Worm (Caenorhabditis elegans) whole organism, L3 larva: ENCODE data around the gene lap-1.

Experiments
- R02D3.7 ChIP-seq: fragments of 150-350 bp; optimal IDR thresholded peaks from 2 replicates; lab custom pipeline; 2014; ENCODE audit warnings: missing biosample characterization, missing genetic modification characterization
- ZK546.5 ChIP-seq: sonication (generic microtip); optimal IDR thresholded peaks from 2 replicates; lab custom pipeline; 2017; ENCODE audit warnings: missing biosample characterization, missing genetic modification characterization
- aly-2 ChIP-seq: fragments of 150-350 bp; optimal IDR thresholded peaks from 2 replicates; lab custom pipeline; 2014; ENCODE audit warnings: missing biosample characterization, missing genetic modification characterization
- ama-1 ChIP-seq: fragments of 150-350 bp; optimal IDR thresholded peaks from 2 replicates; lab custom pipeline; 2018
- ceh-16 ChIP-seq: sonication (generic microtip); optimal IDR thresholded peaks from 2 replicates; lab custom pipeline; 2017; ENCODE audit warnings: missing biosample characterization, missing genetic modification characterization
- ceh-28 ChIP-seq: fragments of 150-350 bp; optimal IDR thresholded peaks from 2 replicates; lab custom pipeline; 2014; ENCODE audit warnings: missing biosample characterization, missing genetic modification reagents, missing genetic modification characterization
- ceh-82 ChIP-seq: fragments of 150-350 bp; optimal IDR thresholded peaks from 2 replicates; lab custom pipeline; 2014; ENCODE audit warnings: missing biosample characterization, missing genetic modification characterization
- elt-1 ChIP-seq: fragments of 150-350 bp; optimal IDR thresholded peaks from 2 replicates; lab custom pipeline; 2014; ENCODE audit warnings: missing biosample characterization, missing genetic modification characterization
- elt-2 ChIP-seq: sonication (generic microtip); optimal IDR thresholded peaks from 2 replicates; lab custom pipeline; 2016; ENCODE audit warnings: missing genetic modification reagents, mild to moderate bottlenecking, missing genetic modification characterization, missing compliant biosample characterization
- elt-3 ChIP-seq, 3 experiments: fragments of 150-350 bp in 1 of 3; sonication (generic microtip) in 2 of 3; optimal IDR thresholded peaks; 2 replicates in 2 of 3; 4 replicates in 1 of 3; lab custom pipeline; 2014 to 2017; ENCODE audit warnings: missing biosample characterization in 3 of 3, missing genetic modification characterization in 3 of 3
- eor-1 ChIP-seq, 2 experiments: fragments of 150-350 bp; optimal IDR thresholded peaks; 2 replicates each; lab custom pipeline; 2014 to 2018; ENCODE audit warnings: missing biosample characterization in 2 of 2, missing genetic modification characterization in 2 of 2
- fkh-10 ChIP-seq: sonication (generic microtip); optimal IDR thresholded peaks from 2 replicates; lab custom pipeline; 2017; ENCODE audit warnings: missing biosample characterization, missing genetic modification reagents, missing genetic modification characterization
- fos-1 ChIP-seq: fragments of 150-350 bp; optimal IDR thresholded peaks from 2 replicates; lab custom pipeline; 2014; ENCODE audit warnings: missing biosample characterization, missing genetic modification characterization
- hmg-11 ChIP-seq: sonication (generic microtip); optimal IDR thresholded peaks from 2 replicates; lab custom pipeline; 2016; ENCODE audit warnings: missing genetic modification characterization, missing compliant biosample characterization
- lin-15B ChIP-seq: fragments of 150-350 bp; optimal IDR thresholded peaks from 2 replicates; lab custom pipeline; 2014; ENCODE audit warnings: missing biosample characterization, missing genetic modification characterization
- lin-39 ChIP-seq: fragments of 150-350 bp; optimal IDR thresholded peaks from 2 replicates; lab custom pipeline; 2018; ENCODE audit warnings: missing biosample characterization, missing genetic modification reagents, missing genetic modification characterization
- mdl-1 ChIP-seq: fragments of 150-350 bp; optimal IDR thresholded peaks from 2 replicates; lab custom pipeline; 2014; ENCODE audit warnings: missing biosample characterization, missing genetic modification characterization
- mml-1 ChIP-seq: fragments of 150-350 bp; sonication (generic microtip); optimal IDR thresholded peaks from 3 replicates; lab custom pipeline; 2014; ENCODE audit warnings: missing biosample characterization, missing genetic modification characterization
- nfya-1 ChIP-seq: sonication (generic microtip); optimal IDR thresholded peaks from 2 replicates; lab custom pipeline; 2017; ENCODE audit warnings: missing genetic modification characterization, mild to moderate bottlenecking, missing compliant biosample characterization, antibody characterized with exemption, moderate library complexity; ENCODE audit not compliant: insufficient read depth
- nhr-11 ChIP-seq: fragments of 150-350 bp; optimal IDR thresholded peaks from 2 replicates; lab custom pipeline; 2014; ENCODE audit warnings: missing biosample characterization, missing genetic modification characterization
- nhr-23 ChIP-seq: fragments of 150-350 bp; optimal IDR thresholded peaks from 2 replicates; lab custom pipeline; 2014; ENCODE audit warnings: missing biosample characterization, missing genetic modification reagents, missing genetic modification characterization
- nhr-237 ChIP-seq: fragments of 150-350 bp; optimal IDR thresholded peaks from 2 replicates; lab custom pipeline; 2014; ENCODE audit warnings: missing biosample characterization, missing genetic modification characterization
- nhr-25 ChIP-seq: sonication (generic microtip); optimal IDR thresholded peaks from 2 replicates; lab custom pipeline; 2017; ENCODE audit warnings: missing biosample characterization, missing genetic modification characterization
- nhr-28 ChIP-seq: fragments of 150-350 bp; optimal IDR thresholded peaks from 2 replicates; lab custom pipeline; 2014; ENCODE audit warnings: missing biosample characterization, missing genetic modification characterization
- nhr-67 ChIP-seq: fragments of 150-350 bp; optimal IDR thresholded peaks from 2 replicates; lab custom pipeline; 2014; ENCODE audit warnings: missing biosample characterization, missing genetic modification characterization
- nhr-76 ChIP-seq: fragments of 150-350 bp; sonication (generic microtip); optimal IDR thresholded peaks from 5 replicates; lab custom pipeline; 2014; ENCODE audit warnings: missing biosample characterization, missing genetic modification characterization
- nhr-77 ChIP-seq: fragments of 150-350 bp; optimal IDR thresholded peaks from 2 replicates; lab custom pipeline; 2014; ENCODE audit warnings: missing biosample characterization, missing genetic modification characterization
- pha-4 ChIP-seq: fragments of 150-350 bp; optimal IDR thresholded peaks from 2 replicates; lab custom pipeline; 2014; ENCODE audit warnings: missing biosample characterization, missing genetic modification reagents, missing genetic modification characterization
- pqm-1 ChIP-seq: fragments of 150-350 bp; optimal IDR thresholded peaks from 2 replicates; lab custom pipeline; 2017; ENCODE audit warnings: missing biosample characterization, missing genetic modification characterization, inconsistent platforms
- sea-2 ChIP-seq: fragments of 150-350 bp; sonication (generic microtip); optimal IDR thresholded peaks from 4 replicates; lab custom pipeline; 2014; ENCODE audit warnings: missing biosample characterization, missing genetic modification reagents, missing genetic modification characterization
- skn-1 ChIP-seq: fragments of 150-350 bp; optimal IDR thresholded peaks from 2 replicates; lab custom pipeline; 2014; ENCODE audit warnings: missing biosample characterization, missing genetic modification characterization
- snpc-4 ChIP-seq: fragments of 150-350 bp; optimal IDR thresholded peaks from 2 replicates; lab custom pipeline; 2014; ENCODE audit warnings: missing biosample characterization, missing genetic modification characterization
- tbx-2 ChIP-seq: sonication (generic microtip); optimal IDR thresholded peaks from 2 replicates; lab custom pipeline; 2016; ENCODE audit warnings: mild to moderate bottlenecking, missing genetic modification characterization, missing compliant biosample characterization
- unc-39 ChIP-seq: sonication (generic microtip); optimal IDR thresholded peaks from 4 replicates; lab custom pipeline; 2017; ENCODE audit warnings: missing biosample characterization, missing genetic modification characterization
- unc-62 ChIP-seq: fragments of 150-350 bp; sonication (generic microtip); optimal IDR thresholded peaks from 4 replicates; lab custom pipeline; 2014; ENCODE audit warnings: missing biosample characterization, missing genetic modification reagents, missing genetic modification characterization
- ztf-11 ChIP-seq: fragments of 150-350 bp; optimal IDR thresholded peaks from 2 replicates; lab custom pipeline; 2014; ENCODE audit warnings: missing biosample characterization, missing genetic modification characterization
- ztf-4 ChIP-seq: fragments of 150-350 bp; optimal IDR thresholded peaks from 2 replicates; lab custom pipeline; 2014; ENCODE audit warnings: missing biosample characterization, missing genetic modification characterization

The lap-1 gene

DNA sequence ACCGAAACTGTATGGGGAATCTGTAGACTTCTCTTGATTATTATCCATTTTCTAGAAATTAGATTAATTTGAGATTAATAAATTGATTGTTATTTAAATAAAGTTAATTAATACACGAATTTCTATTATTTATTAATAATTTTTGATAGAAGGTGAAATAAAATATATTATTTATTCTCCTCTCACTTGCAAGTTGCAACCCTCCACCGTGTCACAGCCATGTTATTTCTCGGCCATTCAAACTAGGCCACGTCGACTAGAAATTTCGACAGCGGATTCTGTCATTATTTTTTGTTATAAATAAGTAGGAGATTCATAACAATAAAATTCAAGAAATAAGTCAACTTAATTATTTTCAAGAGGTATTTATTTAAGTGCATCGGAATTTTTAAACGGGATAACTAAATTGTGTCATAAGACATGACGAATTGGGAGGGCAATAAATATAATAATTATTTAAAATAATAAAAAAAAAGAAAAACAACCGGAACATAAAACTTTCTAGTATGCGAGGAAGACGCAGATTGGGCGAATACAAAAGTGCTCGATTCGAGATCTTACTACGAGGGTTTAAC lies 41.9 kb upstream of the lap-1 start, which contains the start of gene ufbp-1 (continued):
- peak; percentile 95 for TF ChIP-seq ztf-4 (tag; lab: Kevin White, UChicago)
- TF ChIP-seq nhr-23 (tag; lab: Kevin White, UChicago), result peak; percentile 31
- TF ChIP-seq nhr-25 (tag; lab: Kevin White, UChicago), result peak; percentile 73
- TF ChIP-seq elt-3 (tag; optimal IDR thresholded peaks at IDR 0.05; lab: Kevin White, UChicago), result no peak
- TF ChIP-seq nhr-11 (tag; lab: Kevin White, UChicago), result no peak
- peak; percentile 11 for TF ChIP-seq lin-39 (tag; lab: Kevin White, UChicago)
- peak; percentile 53 for TF ChIP-seq lin-15B (tag; lab: Kevin White, UChicago)
- no peak for TF ChIP-seq fkh-10
- no peak for TF ChIP-seq skn-1 (tag; lab: Kevin White, UChicago)
- peak; percentile 66 for TF ChIP-seq ceh-16 (tag; lab: Kevin White, UChicago)
- TF ChIP-seq nhr-67 (tag; lab: Kevin White, UChicago), result no peak

DNA sequence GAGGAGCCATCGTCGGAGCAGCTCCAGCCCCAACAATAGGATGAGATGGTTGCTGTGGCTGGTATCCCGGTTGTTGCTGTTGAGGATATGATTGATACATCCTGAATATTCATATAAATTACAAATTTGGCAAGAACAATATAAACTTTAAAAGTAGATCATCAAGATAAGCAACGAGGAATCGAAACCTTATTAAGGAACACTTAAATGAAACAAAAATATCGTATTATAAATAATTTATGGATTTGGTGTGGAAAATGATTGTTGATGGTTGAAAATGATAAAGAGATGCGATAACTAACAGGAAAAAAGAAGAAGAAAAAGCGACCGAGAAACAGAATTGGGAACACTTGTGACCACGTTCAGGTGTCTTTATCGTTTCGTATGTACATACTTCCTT lies 37.6 kb upstream of the lap-1 start, which contains the start of gene pqn-96:
TSS of gene pqn-96 (minus strand) at position 101 of the 400 bp plus-strand sequence.
- TF ChIP-seq nhr-76, result no peak
- no peak for TF ChIP-seq eor-1 (tag; optimal IDR thresholded peaks at IDR 0.05; lab: Kevin White, UChicago)
- no peak for TF ChIP-seq snpc-4 (tag; lab: Kevin White, UChicago)
- no peak for TF ChIP-seq nhr-28
- TF ChIP-seq ama-1 (lab: Kevin White, UChicago), result no peak
- TF ChIP-seq nhr-77 (tag; lab: Kevin White, UChicago), result no peak
- no peak for TF ChIP-seq elt-3 (tag; optimal IDR thresholded peaks at IDR 0.05; lab: Kevin White, UChicago)
- no peak for TF ChIP-seq unc-62
- no peak for TF ChIP-seq sea-2 (GFP tag; lab: Kevin White, UChicago)
- TF ChIP-seq mml-1, result no peak
- no peak for TF ChIP-seq fkh-10

DNA sequence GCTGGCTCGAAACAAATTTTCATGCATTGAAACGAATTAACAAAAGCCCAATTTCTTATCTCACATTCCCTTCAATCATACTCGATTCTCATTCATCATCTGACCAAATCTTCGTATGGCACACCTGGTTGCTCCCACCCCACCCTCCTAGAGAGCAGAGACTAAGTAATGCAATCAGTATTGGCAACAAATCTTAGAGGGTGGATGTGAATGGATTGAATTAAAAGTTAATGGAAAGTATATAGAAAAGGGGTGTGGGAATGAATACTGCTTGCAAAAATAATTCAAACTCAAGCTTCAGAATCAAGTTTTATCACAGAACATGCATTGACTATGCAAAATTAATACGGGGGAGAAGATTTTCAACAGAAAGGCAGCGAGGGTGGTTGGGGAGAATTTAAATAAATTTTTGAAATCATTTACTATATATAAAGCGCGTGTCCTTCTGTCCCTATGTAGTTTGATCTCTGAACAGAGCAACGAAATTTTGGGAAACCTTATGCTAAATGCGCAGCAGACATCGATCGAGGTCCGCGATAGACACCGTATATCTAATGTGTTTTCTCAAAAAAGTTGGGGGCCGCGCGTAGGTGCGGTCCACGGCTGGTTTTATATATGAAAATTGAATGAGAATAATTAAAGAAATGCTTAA lies 36.2 kb upstream of the lap-1 start:
- TF ChIP-seq eor-1 (tag; optimal IDR thresholded peaks at IDR 0.05; lab: Kevin White, UChicago) (no peak), ama-1 (lab: Kevin White, UChicago) (peak; percentile 45), mml-1 (no peak)

DNA sequence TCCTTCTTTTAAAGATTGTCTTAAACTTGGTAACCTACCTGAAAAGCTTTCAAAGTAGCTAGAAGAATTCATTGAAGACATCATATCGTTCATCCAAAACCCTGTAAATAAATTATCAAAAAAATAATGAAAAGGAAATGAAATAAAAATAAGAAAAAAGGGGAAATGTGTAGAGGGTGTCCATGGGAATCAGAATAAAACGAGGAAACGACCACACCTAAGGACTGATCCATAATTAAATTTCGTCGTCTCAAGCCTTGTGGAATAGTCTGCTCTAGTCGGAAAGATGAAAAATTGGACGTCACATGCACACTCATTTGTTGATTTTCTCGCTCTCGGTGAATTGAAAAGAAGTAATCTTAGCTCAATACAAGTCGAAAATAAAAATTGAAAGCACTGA lies 33.3 kb upstream of the lap-1 start, which contains the start of gene ZK1236.9:
TSS of gene ZK1236.9 (minus strand) at position 101 of the 400 bp plus-strand sequence.
- TF ChIP-seq aly-2 (tag; lab: Kevin White, UChicago), result no peak
- no peak for TF ChIP-seq nhr-237 (tag; lab: Kevin White, UChicago)
- TF ChIP-seq ceh-82 (tag; lab: Kevin White, UChicago), result no peak
- TF ChIP-seq mdl-1, result no peak
- no peak for TF ChIP-seq ZK546.5
- TF ChIP-seq elt-1 (tag; lab: Kevin White, UChicago), result no peak
- no peak for TF ChIP-seq ztf-4 (tag; lab: Kevin White, UChicago)
- TF ChIP-seq ztf-11, result no peak
- TF ChIP-seq nhr-25 (tag; lab: Kevin White, UChicago), result no peak

DNA sequence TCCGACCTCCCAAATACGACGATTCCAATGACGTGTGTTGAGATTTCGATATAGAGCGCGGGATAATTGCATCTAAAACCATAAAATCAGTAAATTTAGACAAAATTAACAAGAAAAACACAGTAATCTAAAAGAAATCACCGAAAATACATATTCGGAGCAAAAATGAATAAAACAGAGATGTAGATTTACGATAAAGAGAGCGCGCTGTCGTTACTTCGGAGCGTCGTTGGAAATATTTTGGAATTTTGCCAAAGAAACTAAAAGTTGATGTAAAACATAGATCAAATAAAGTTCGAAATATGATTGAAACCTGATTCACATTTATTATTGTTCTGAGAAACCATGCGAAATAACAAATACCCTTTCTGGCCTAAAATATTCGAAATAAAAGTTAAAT lies 30.4 kb upstream of the lap-1 start, which contains the start of gene ZK1236.5:
TSS of gene ZK1236.5 (minus strand) at position 72 of the 400 bp plus-strand sequence.
- TF ChIP-seq fkh-10, result no peak
- TF ChIP-seq fos-1 (tag; lab: Kevin White, UChicago), result no peak
- peak; percentile 68 for TF ChIP-seq pha-4 (tag; lab: Kevin White, UChicago)
- no peak for TF ChIP-seq ceh-28 (tag; lab: Kevin White, UChicago)
- no peak for TF ChIP-seq tbx-2 (tag; lab: Kevin White, UChicago)
- TF ChIP-seq nhr-25 (tag; lab: Kevin White, UChicago), result no peak
- TF ChIP-seq nhr-77 (tag; lab: Kevin White, UChicago), result no peak
- no peak for TF ChIP-seq nhr-11 (tag; lab: Kevin White, UChicago)
- TF ChIP-seq hmg-11 (tag; lab: Kevin White, UChicago), result peak; percentile 25
- peak; percentile 95 for TF ChIP-seq R02D3.7 (tag; lab: Kevin White, UChicago)
- TF ChIP-seq lin-15B (tag; lab: Kevin White, UChicago), result peak; percentile 55
- TF ChIP-seq nhr-23 (tag; lab: Kevin White, UChicago), result no peak
- TF ChIP-seq eor-1 (tag; optimal IDR thresholded peaks at IDR 0.05; lab: Kevin White, UChicago), result no peak
- TF ChIP-seq ceh-82 (tag; lab: Kevin White, UChicago), result no peak
- no peak for TF ChIP-seq ztf-11
- TF ChIP-seq unc-39, result no peak
- TF ChIP-seq nfya-1, result peak; percentile 56
- TF ChIP-seq pqm-1 (tag; lab: Kevin White, UChicago), result no peak
- no peak for TF ChIP-seq aly-2 (tag; lab: Kevin White, UChicago)
- no peak for TF ChIP-seq elt-3 (tag; optimal IDR thresholded peaks at IDR 0.05; lab: Kevin White, UChicago)
- no peak for TF ChIP-seq ztf-4 (tag; lab: Kevin White, UChicago)
- TF ChIP-seq nhr-28, result no peak
- TF ChIP-seq elt-2 (tag; lab: Kevin White, UChicago), result no peak
- TF ChIP-seq, all 47 proteins: peak for 5
